Worm (Caenorhabditis elegans): Measurements from ENCODE around the gene gas-1.
A peak's percentile ranks its signal among the peaks of the same experiment; 100 is the strongest.

gas-1 gene

DNA sequence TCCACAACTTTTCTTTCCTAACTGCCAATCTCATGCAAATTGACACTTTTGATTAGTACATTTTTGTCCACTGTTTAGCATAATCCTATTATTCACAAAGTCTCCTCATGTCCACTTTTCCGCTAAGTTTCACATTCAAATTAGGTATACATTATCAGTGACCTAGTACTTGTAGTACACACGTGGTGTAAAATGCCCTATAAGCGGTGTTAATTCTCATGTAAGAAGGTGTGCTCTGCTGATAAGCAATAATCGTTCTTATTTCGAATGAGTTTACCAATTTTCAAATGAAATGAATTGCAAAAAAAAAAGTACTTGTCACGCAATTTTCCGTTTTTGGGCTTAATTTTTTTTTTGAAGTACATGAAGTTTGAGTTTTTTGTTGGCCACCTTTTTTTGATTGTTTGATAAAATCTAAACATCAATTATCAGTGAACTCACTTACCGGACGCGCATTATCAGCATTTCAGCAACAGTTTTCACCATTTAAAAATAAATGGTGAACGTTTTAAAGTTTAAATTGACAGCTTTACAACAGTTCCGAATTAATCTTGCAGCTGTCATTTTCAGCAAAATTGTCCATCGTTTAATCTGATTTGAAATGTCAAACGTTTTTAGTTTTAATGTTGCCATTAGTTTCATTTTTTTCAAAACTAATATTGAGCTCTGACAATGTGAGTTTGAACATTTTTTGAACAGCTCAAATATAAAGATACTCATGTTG lies 8.6 kb upstream of the gas-1 start:
- TF ChIP-seq fkh-10 (GFP tag; optimal IDR thresholded peaks at IDR 0.05) (no peak), elt-2 (tag; optimal IDR thresholded peaks at IDR 0.05) (peak; percentile 75)

DNA sequence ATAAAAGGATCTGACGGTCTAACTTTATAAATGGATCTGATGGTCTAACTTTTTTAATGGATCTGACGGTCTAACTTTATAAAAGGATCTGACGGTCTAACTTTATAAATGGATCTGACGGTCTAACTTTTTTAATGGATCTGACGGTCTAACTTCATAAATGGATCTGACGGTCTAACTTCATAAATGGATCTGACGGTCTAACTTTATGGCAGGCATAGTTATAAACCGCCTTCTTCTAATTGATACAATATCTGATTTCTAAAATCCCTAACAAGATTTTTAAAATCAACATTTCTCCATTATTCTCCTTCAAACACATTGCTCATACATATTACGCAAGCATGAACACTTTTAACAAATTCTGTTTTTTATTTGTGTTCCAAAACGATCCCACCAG lies 6.9 kb upstream of the gas-1 start, which contains the start of gene K09A9.8:
Gene K09A9.8 (minus strand): TSS at position 101 of the 400 bp plus-strand sequence.
- TF ChIP-seq npax-4 (tag; optimal IDR thresholded peaks at IDR 0.05) (no peak), zip-5 (tag; optimal IDR thresholded peaks at IDR 0.05) (no peak), elt-4 (tag; optimal IDR thresholded peaks at IDR 0.05) (no peak), hlh-30 (tag; optimal IDR thresholded peaks at IDR 0.05; ENCODE audit: insufficient read depth) (no peak), sdc-2 (tag; optimal IDR thresholded peaks at IDR 0.05) (no peak), lin-11 (tag; optimal IDR thresholded peaks at IDR 0.05) (no peak), tbx-2 (tag; optimal IDR thresholded peaks at IDR 0.05) (no peak), ceh-45 (GFP tag; IDR thresholded peaks at IDR 0.05) (no peak), nhr-11 (tag; optimal IDR thresholded peaks at IDR 0.05) (no peak), ceh-22 (tag; optimal IDR thresholded peaks at IDR 0.05) (no peak), pqm-1 (tag; optimal IDR thresholded peaks at IDR 0.05) (no peak), nhr-232 (tag; optimal IDR thresholded peaks at IDR 0.05) (no peak), dve-1 (tag; optimal IDR thresholded peaks at IDR 0.05) (no peak), lim-6 (tag; optimal IDR thresholded peaks at IDR 0.05) (no peak), unc-55 (GFP tag; optimal IDR thresholded peaks at IDR 0.05) (no peak), ceh-24 (tag; optimal IDR thresholded peaks at IDR 0.05) (no peak)

DNA sequence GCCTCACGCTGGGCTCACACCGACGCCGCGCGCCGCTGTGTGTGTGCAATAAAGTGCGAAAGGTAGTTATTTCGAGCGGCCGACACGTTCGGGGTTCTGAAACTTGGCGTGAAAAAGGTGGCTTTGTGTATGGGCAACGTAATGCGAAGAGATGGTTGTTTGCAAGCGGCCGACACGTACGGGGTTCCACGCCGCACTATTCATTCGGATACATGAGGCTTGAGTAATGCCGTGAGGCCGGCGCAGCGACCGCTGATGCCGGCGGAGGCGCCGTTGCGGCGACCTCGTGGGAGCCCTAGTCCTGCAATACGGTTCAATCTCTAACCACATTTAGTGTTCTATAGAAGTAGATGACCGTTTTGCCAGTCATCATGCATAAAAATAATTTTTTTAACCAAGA lies 3.8 kb upstream of the gas-1 start:
- no peak for TF ChIP-seq fax-1 (tag; optimal IDR thresholded peaks at IDR 0.05)
- TF ChIP-seq elt-4 (tag; optimal IDR thresholded peaks at IDR 0.05): peak; percentile 33

DNA sequence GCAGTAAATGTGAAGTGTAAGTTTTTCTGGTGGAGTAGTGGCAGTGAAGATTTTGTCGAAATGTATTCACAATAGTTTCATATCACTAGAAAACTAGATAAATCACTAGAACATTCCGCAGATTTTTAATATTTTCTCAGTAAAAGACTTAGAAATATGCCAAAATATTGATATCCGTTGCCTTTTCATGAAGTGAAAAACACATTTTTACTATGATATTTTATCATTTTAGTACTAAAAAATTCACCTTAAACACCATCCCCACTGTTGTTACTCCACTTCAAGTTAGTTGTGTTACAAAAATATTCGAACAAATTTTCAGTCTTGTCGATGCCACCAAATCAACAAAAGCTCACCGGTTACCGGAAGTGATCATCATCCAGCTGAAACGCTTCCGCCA lies 3.2 kb upstream of the gas-1 start:
- TF ChIP-seq nhr-11 (tag; optimal IDR thresholded peaks at IDR 0.05) (no peak), hlh-13 (GFP tag; optimal IDR thresholded peaks at IDR 0.05) (no peak), odd-2 (tag; optimal IDR thresholded peaks at IDR 0.05) (no peak), K09A11.1 (tag; optimal IDR thresholded peaks at IDR 0.05; ENCODE audit: insufficient read depth) (no peak), ceh-18 (tag; optimal IDR thresholded peaks at IDR 0.05) (no peak), ceh-9 (tag; optimal IDR thresholded peaks at IDR 0.05) (no peak), hlh-8 (tag; optimal IDR thresholded peaks at IDR 0.05) (no peak)

DNA sequence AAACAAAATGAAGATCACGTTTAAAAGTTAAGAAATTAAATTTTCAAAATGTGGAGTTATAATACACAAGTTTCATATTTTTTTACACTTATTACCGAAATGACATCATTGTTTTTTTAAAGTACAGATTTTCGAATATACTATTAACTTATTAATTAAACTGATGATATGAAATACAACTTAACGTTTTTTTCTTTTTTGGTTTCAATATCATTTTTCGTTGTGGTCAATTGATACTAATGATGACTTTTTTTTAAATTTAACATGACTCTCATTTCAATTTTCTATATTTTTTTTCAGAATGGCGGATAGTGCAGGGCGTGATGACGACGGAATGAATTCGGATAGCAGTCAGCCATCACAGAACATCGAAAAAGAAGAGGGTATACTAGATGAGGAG lies 871 bp upstream of the gas-1 start, which contains the start of gene usp-33:
Gene usp-33 (plus strand): TSS at position 301 of the 400 bp plus-strand sequence.
- TF ChIP-seq syd-9 (tag; optimal IDR thresholded peaks at IDR 0.05): no peak
- TF ChIP-seq ceh-45 (GFP tag; IDR thresholded peaks at IDR 0.05): no peak
- no peak for TF ChIP-seq nfya-1 (tag; optimal IDR thresholded peaks at IDR 0.05)
- no peak for TF ChIP-seq unc-86 (tag; optimal IDR thresholded peaks at IDR 0.05)
- no peak for TF ChIP-seq sox-4 (tag; optimal IDR thresholded peaks at IDR 0.05)
- TF ChIP-seq dve-1 (tag; optimal IDR thresholded peaks at IDR 0.05): no peak
- no peak for TF ChIP-seq K02D7.2 (tag; optimal IDR thresholded peaks at IDR 0.05)
- TF ChIP-seq hlh-13 (GFP tag; optimal IDR thresholded peaks at IDR 0.05): no peak
- no peak for TF ChIP-seq pha-4 (tag; optimal IDR thresholded peaks at IDR 0.05)
- TF ChIP-seq pat-9 (tag; optimal IDR thresholded peaks at IDR 0.05): no peak
- no peak for TF ChIP-seq fkh-10 (GFP tag; optimal IDR thresholded peaks at IDR 0.05)
- TF ChIP-seq ceh-34 (tag; optimal IDR thresholded peaks at IDR 0.05): no peak
- no peak for TF ChIP-seq pag-3 (tag; optimal IDR thresholded peaks at IDR 0.05; ENCODE audit: borderline replicate concordance)
- TF ChIP-seq hlh-6 (tag; optimal IDR thresholded peaks at IDR 0.05): no peak
- TF ChIP-seq rnt-1 (tag; optimal IDR thresholded peaks at IDR 0.05): no peak
- TF ChIP-seq gmeb-2 (tag; optimal IDR thresholded peaks at IDR 0.05): no peak
- no peak for TF ChIP-seq elt-4 (tag; optimal IDR thresholded peaks at IDR 0.05)
- TF ChIP-seq ceh-48 (tag; optimal IDR thresholded peaks at IDR 0.05): no peak
- TF ChIP-seq ref-2 (tag; optimal IDR thresholded peaks at IDR 0.05): no peak
- TF ChIP-seq ceh-9 (tag; optimal IDR thresholded peaks at IDR 0.05): no peak
